Fruit fly (Drosophila melanogaster) whole organism, embryonic: ENCODE data around the gene Neto.

ENCODE experiments used
- Aef1 ChIP-seq: fragments of 200-800 bp; sonication (Bioruptor generic); IDR thresholded peaks from 3 replicates; pipeline ENCODE4 v1.3.6; 2022; ENCODE audit warnings: missing biosample characterization, missing genetic modification characterization
- B-H2 ChIP-seq: fragments of 200-800 bp; sonication (Bioruptor generic); optimal IDR thresholded peaks from 2 replicates; lab custom pipeline; 2018; ENCODE audit warnings: missing biosample characterization, mild to moderate bottlenecking, missing genetic modification characterization
- CG1024 ChIP-seq: fragments of 200-800 bp; sonication (Bioruptor generic); IDR thresholded peaks from 2 replicates; pipeline ENCODE4 v1.3.6; 2022; ENCODE audit warnings: missing biosample characterization, missing genetic modification characterization
- CG10366 ChIP-seq: fragments of 200-800 bp; sonication (Bioruptor generic); IDR thresholded peaks from 2 replicates; pipeline ENCODE4 v1.3.6; 2022; ENCODE audit warnings: missing biosample characterization, missing genetic modification characterization
- CG10959 ChIP-seq: fragments of 200-800 bp; sonication (Bioruptor generic); IDR thresholded peaks from 2 replicates; pipeline ENCODE4 v1.3.6; 2022; ENCODE audit warnings: missing biosample characterization, missing genetic modification characterization
- CG11085 ChIP-seq: fragments of 200-800 bp; sonication (Bioruptor generic); IDR thresholded peaks from 2 replicates; pipeline ENCODE4 v1.3.6; 2022; ENCODE audit warnings: missing biosample characterization, missing genetic modification characterization
- CG12219 ChIP-seq: fragments of 200-800 bp; sonication (Bioruptor generic); optimal IDR thresholded peaks from 3 replicates; lab custom pipeline; 2018; ENCODE audit warnings: missing biosample characterization, mild to moderate bottlenecking, missing genetic modification characterization
- CG13624 ChIP-seq: fragments of 200-800 bp; sonication (Bioruptor generic); optimal IDR thresholded peaks from 2 replicates; lab custom pipeline; 2016; ENCODE audit warnings: missing biosample characterization, missing genetic modification characterization
- CG1603 ChIP-seq: fragments of 200-800 bp; sonication (Bioruptor generic); optimal IDR thresholded peaks from 2 replicates; lab custom pipeline; 2019; ENCODE audit warnings: missing biosample characterization, mild to moderate bottlenecking, missing genetic modification characterization, moderate library complexity
- CG18011 ChIP-seq: fragments of 200-800 bp; sonication (Bioruptor generic); optimal IDR thresholded peaks from 2 replicates; lab custom pipeline; 2017; ENCODE audit warnings: missing biosample characterization, missing genetic modification characterization, mild to moderate bottlenecking, moderate library complexity, missing genotype
- CG18476 ChIP-seq: fragments of 200-800 bp; sonication (Bioruptor generic); optimal IDR thresholded peaks from 2 replicates; lab custom pipeline; 2016; ENCODE audit warnings: missing biosample characterization, mild to moderate bottlenecking, missing genetic modification characterization
- CG2202 ChIP-seq: fragments of 200-800 bp; sonication (Bioruptor generic); optimal IDR thresholded peaks from 2 replicates; lab custom pipeline; 2018; ENCODE audit warnings: missing biosample characterization, mild to moderate bottlenecking, missing genetic modification characterization
- CG30403 ChIP-seq: fragments of 200-800 bp; sonication (Bioruptor generic); optimal IDR thresholded peaks from 3 replicates; lab custom pipeline; 2016; ENCODE audit warnings: missing biosample characterization, missing genetic modification characterization
- CG3065 ChIP-seq: fragments of 200-800 bp; sonication (Bioruptor generic); optimal IDR thresholded peaks from 2 replicates; lab custom pipeline; 2016; ENCODE audit warnings: missing biosample characterization, missing genetic modification characterization
- CG4404 ChIP-seq: fragments of 200-800 bp; sonication (Bioruptor generic); IDR thresholded peaks from 2 replicates; pipeline ENCODE4 v1.3.6; 2022; ENCODE audit warnings: missing biosample characterization, missing genetic modification characterization
- CG4854 ChIP-seq: fragments of 200-800 bp; sonication (Bioruptor generic); optimal IDR thresholded peaks from 2 replicates; lab custom pipeline; 2016; ENCODE audit warnings: missing biosample characterization, missing genetic modification characterization, inconsistent platforms
- CG6654 ChIP-seq: fragments of 200-800 bp; sonication (Bioruptor generic); optimal IDR thresholded peaks from 2 replicates; lab custom pipeline; 2017; ENCODE audit warnings: missing biosample characterization, mild to moderate bottlenecking, missing genetic modification characterization
- CG6689 ChIP-seq: fragments of 200-800 bp; sonication (Bioruptor generic); IDR thresholded peaks from 2 replicates; pipeline ENCODE4 v1.3.6; 2022; ENCODE audit warnings: missing biosample characterization, missing genetic modification characterization
- CG8388 ChIP-seq: fragments of 200-800 bp; sonication (Bioruptor generic); optimal IDR thresholded peaks from 2 replicates; lab custom pipeline; 2019; ENCODE audit warnings: missing biosample characterization, mild to moderate bottlenecking, missing genetic modification characterization, moderate library complexity
- CG9437 ChIP-seq: fragments of 200-800 bp; sonication (Bioruptor generic); optimal IDR thresholded peaks from 2 replicates; lab custom pipeline; 2018; ENCODE audit warnings: missing biosample characterization, mild to moderate bottlenecking, missing genetic modification characterization
- D19A ChIP-seq: fragments of 200-800 bp; optimal IDR thresholded peaks from 3 replicates; lab custom pipeline; 2019; ENCODE audit warnings: missing biosample characterization, mild to moderate bottlenecking, missing genetic modification characterization, moderate library complexity
- Dad ChIP-seq: fragments of 200-800 bp; sonication (Bioruptor generic); optimal IDR thresholded peaks from 3 replicates; lab custom pipeline; 2016; ENCODE audit warnings: missing biosample characterization, missing genetic modification characterization
- Dip3 ChIP-seq: fragments of 200-800 bp; sonication (Bioruptor generic); optimal IDR thresholded peaks from 3 replicates; lab custom pipeline; 2016; ENCODE audit warnings: missing biosample characterization, missing genetic modification characterization
- Dp ChIP-seq: fragments of 200-800 bp; sonication (Bioruptor generic); optimal IDR thresholded peaks from 2 replicates; lab custom pipeline; 2018; ENCODE audit warnings: missing biosample characterization, mild to moderate bottlenecking, missing genetic modification characterization, moderate library complexity
- Drgx ChIP-seq: fragments of 200-800 bp; sonication (Bioruptor generic); IDR thresholded peaks from 2 replicates; pipeline ENCODE4 v1.3.6; 2022; ENCODE audit warnings: missing biosample characterization, missing genetic modification characterization
- Fer1 ChIP-seq: fragments of 200-800 bp; sonication (Bioruptor generic); optimal IDR thresholded peaks from 2 replicates; lab custom pipeline; 2017; ENCODE audit warnings: missing biosample characterization, mild to moderate bottlenecking, missing genetic modification characterization
- Hand ChIP-seq: fragments of 200-800 bp; sonication (Bioruptor generic); optimal IDR thresholded peaks from 2 replicates; lab custom pipeline; 2017; ENCODE audit warnings: mild to moderate bottlenecking, missing biosample characterization, missing genetic modification reagents, missing genetic modification characterization
- NC2α ChIP-seq: fragments of 200-800 bp; sonication (Bioruptor generic); optimal IDR thresholded peaks from 2 replicates; lab custom pipeline; 2016; ENCODE audit warnings: missing biosample characterization, missing genetic modification characterization
- NfI ChIP-seq: fragments of 200-800 bp; sonication (Bioruptor generic); optimal IDR thresholded peaks from 3 replicates; lab custom pipeline; 2018; ENCODE audit warnings: missing biosample characterization, mild to moderate bottlenecking, missing genetic modification characterization, moderate library complexity
- Oli ChIP-seq: fragments of 200-800 bp; sonication (Bioruptor generic); optimal IDR thresholded peaks from 2 replicates; lab custom pipeline; 2018; ENCODE audit warnings: missing biosample characterization, mild to moderate bottlenecking, missing genetic modification characterization, moderate library complexity
- Poxn ChIP-seq: fragments of 200-800 bp; sonication (Bioruptor generic); IDR thresholded peaks from 2 replicates; pipeline ENCODE4 v1.3.6; 2022; ENCODE audit warnings: missing biosample characterization, missing genetic modification characterization
- ap ChIP-seq: fragments of 200-800 bp; sonication (Bioruptor generic); IDR thresholded peaks from 2 replicates; pipeline ENCODE4 v1.3.6; 2022; ENCODE audit warnings: missing biosample characterization, missing genetic modification characterization
- ara ChIP-seq: fragments of 200-800 bp; sonication (Bioruptor generic); IDR thresholded peaks from 2 replicates; pipeline ENCODE4 v1.3.6; 2022; ENCODE audit warnings: missing biosample characterization, missing genetic modification characterization
- bab2 ChIP-seq: fragments of 200-800 bp; sonication (Bioruptor generic); optimal IDR thresholded peaks from 2 replicates; lab custom pipeline; 2016; ENCODE audit warnings: missing biosample characterization, missing genetic modification characterization
- bcd ChIP-seq: fragments of 200-800 bp; sonication (Bioruptor generic); optimal IDR thresholded peaks from 2 replicates; lab custom pipeline; 2017; ENCODE audit warnings: missing biosample characterization, mild to moderate bottlenecking, missing genetic modification characterization
- bsh ChIP-seq, 2 experiments: fragments of 200-800 bp; sonication (Bioruptor generic); optimal IDR thresholded peaks; 2 replicates each; lab custom pipeline; 2017 to 2018; ENCODE audit warnings: mild to moderate bottlenecking in 2 of 2, missing biosample characterization in 2 of 2, missing genetic modification characterization in 2 of 2, moderate library complexity in 1 of 2
- cg ChIP-seq: fragments of 200-800 bp; sonication (Bioruptor generic); optimal IDR thresholded peaks from 3 replicates; lab custom pipeline; 2019; ENCODE audit warnings: missing biosample characterization, mild to moderate bottlenecking, missing genetic modification characterization, moderate library complexity
- dan ChIP-seq: fragments of 200-800 bp; sonication (Bioruptor generic); IDR thresholded peaks from 2 replicates; pipeline ENCODE4 v1.3.6; 2022; ENCODE audit warnings: missing biosample characterization, missing genetic modification characterization
- dpn ChIP-seq, 2 experiments: fragments of 200-800 bp; sonication (Bioruptor generic); optimal IDR thresholded peaks; 3 replicates each; lab custom pipeline; 2016; ENCODE audit warnings: missing biosample characterization in 2 of 2, missing genetic modification characterization in 2 of 2
- dysf ChIP-seq: fragments of 200-800 bp; sonication (Bioruptor generic); IDR thresholded peaks from 3 replicates; pipeline ENCODE4 v1.3.6; 2022; ENCODE audit warnings: missing biosample characterization, missing genetic modification characterization
- eve ChIP-seq, 2 experiments: fragments of >200 bp; optimal IDR thresholded peaks; 2 replicates each; lab custom pipeline; 2017; ENCODE audit warnings: missing biosample characterization in 2 of 2, missing genetic modification characterization in 2 of 2
- gcm2 ChIP-seq: fragments of 200-800 bp; sonication (Bioruptor generic); optimal IDR thresholded peaks from 2 replicates; lab custom pipeline; 2016; ENCODE audit warnings: missing biosample characterization, missing genetic modification characterization
- lmd ChIP-seq: fragments of 200-800 bp; sonication (Bioruptor generic); IDR thresholded peaks from 2 replicates; pipeline ENCODE4 v1.3.6; 2022; ENCODE audit warnings: missing biosample characterization, missing genetic modification characterization
- maf-S ChIP-seq: fragments of 200-800 bp; sonication (Bioruptor generic); optimal IDR thresholded peaks from 2 replicates; lab custom pipeline; 2016; ENCODE audit warnings: missing biosample characterization, missing genetic modification characterization
- org-1 ChIP-seq: fragments of 200-800 bp; sonication (Bioruptor generic); optimal IDR thresholded peaks from 2 replicates; lab custom pipeline; 2017; ENCODE audit warnings: missing biosample characterization, missing genetic modification characterization
- p53 ChIP-seq: fragments of 200-800 bp; sonication (Bioruptor generic); optimal IDR thresholded peaks from 2 replicates; lab custom pipeline; 2016; ENCODE audit warnings: missing biosample characterization, missing genetic modification characterization
- peb ChIP-seq: fragments of 200-800 bp; sonication (Bioruptor generic); IDR thresholded peaks from 2 replicates; pipeline ENCODE4 v1.3.6; 2022; ENCODE audit warnings: missing biosample characterization, missing genetic modification characterization
- sens ChIP-seq: fragments of 200-800 bp; sonication (Bioruptor generic); peaks from one replicate; lab custom pipeline; 2016; ENCODE audit warnings: missing biosample characterization, missing genetic modification characterization
- sens-2 ChIP-seq: fragments of 200-800 bp; sonication (Bioruptor generic); IDR thresholded peaks from 2 replicates; pipeline ENCODE4 v1.3.6; 2022; ENCODE audit warnings: missing biosample characterization, missing genetic modification characterization
- shn ChIP-seq: fragments of 200-800 bp; sonication (Bioruptor generic); optimal IDR thresholded peaks from 3 replicates; lab custom pipeline; 2016; ENCODE audit warnings: missing biosample characterization, missing genetic modification characterization
- slou ChIP-seq: fragments of 200-800 bp; sonication (Bioruptor generic); optimal IDR thresholded peaks from 3 replicates; lab custom pipeline; 2016; ENCODE audit warnings: missing biosample characterization, missing genetic modification characterization
- sr ChIP-seq: fragments of 200-800 bp; sonication (Bioruptor generic); IDR thresholded peaks from 3 replicates; pipeline ENCODE4 v1.3.6; 2022; ENCODE audit warnings: missing biosample characterization, missing genetic modification characterization
- zfh2 ChIP-seq: fragments of 200-800 bp; sonication (Bioruptor generic); optimal IDR thresholded peaks from 2 replicates; lab custom pipeline; 2016; ENCODE audit warnings: missing biosample characterization, missing genetic modification characterization

The Neto gene

DNA sequence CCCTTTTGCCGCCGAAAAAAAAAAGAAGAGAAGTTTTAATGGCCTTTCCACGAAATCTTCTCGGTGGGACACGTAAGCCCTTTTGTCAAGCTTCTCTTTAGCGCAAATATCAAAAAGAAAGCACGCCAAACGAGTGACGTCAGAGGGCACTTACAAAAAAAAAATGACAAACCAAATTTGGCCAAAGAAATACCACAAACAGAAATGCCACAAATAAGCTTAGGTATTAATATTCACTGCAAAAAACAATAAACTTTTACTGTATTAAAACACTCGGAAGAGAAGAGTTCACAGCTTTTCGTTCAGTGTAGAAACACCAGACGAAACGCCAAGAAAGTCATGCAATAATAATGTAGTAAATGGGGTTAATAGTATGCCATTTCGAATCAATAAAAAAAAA, 122.4 kb downstream of the Neto start (continued):
- TF ChIP-seq shn (GFP tag; lab: Kevin White, UChicago), result no peak
- TF ChIP-seq CG10959 (GFP tag; lab: Robert Waterston, UW), result no peak
- no peak for TF ChIP-seq org-1
- no peak for TF ChIP-seq CG18011
- no peak for TF ChIP-seq sens-2
- peak in 1 of 2 experiments; percentile 30 for TF ChIP-seq eve (GFP tag; optimal IDR thresholded peaks at IDR 0.05; lab: Kevin White, UChicago)
- TF ChIP-seq CG10366 (GFP tag; lab: Robert Waterston, UW), result peak; percentile 21; the same call in 1 of the 2 replicates
- peak; percentile 57; the same call in 2 of the 3 replicates for TF ChIP-seq dysf (GFP tag; lab: Robert Waterston, UW)
- no peak for TF ChIP-seq Dad (GFP tag; lab: Kevin White, UChicago)
- no peak for TF ChIP-seq Fer1
- 0 out of 3 replicates have a peak, but pooled peaks have one; percentile 18 for TF ChIP-seq Aef1 (GFP tag; lab: Robert Waterston, UW)
- no peak for TF ChIP-seq CG11085 (GFP tag; lab: Robert Waterston, UW)
- TF ChIP-seq B-H2 (GFP tag; lab: Kevin White, UChicago), result no peak
- no peak for TF ChIP-seq Poxn (GFP tag; lab: Robert Waterston, UW)
- peak; percentile 13 for TF ChIP-seq Dip3 (GFP tag; lab: Kevin White, UChicago)
- no peak for TF ChIP-seq slou (GFP tag; lab: Kevin White, UChicago)
- no peak for TF ChIP-seq maf-S (GFP tag; lab: Kevin White, UChicago)
- no peak for TF ChIP-seq ara (GFP tag; lab: Robert Waterston, UW)
- no peak for TF ChIP-seq sr (GFP tag; lab: Robert Waterston, UW)
- no peak for TF ChIP-seq gcm2 (GFP tag; lab: Kevin White, UChicago)
- TF ChIP-seq dpn (GFP tag; optimal IDR thresholded peaks at IDR 0.05; lab: Kevin White, UChicago), result peak in 1 of 2 experiments; percentile 3
- no peak for TF ChIP-seq CG8388 (GFP tag; lab: Kevin White, UChicago)
- no peak for TF ChIP-seq CG9437 (GFP tag; lab: Kevin White, UChicago)
- no peak for TF ChIP-seq D19A (tag; lab: Kevin White, UChicago)
- TF ChIP-seq CG6654 (GFP tag; lab: Kevin White, UChicago), result no peak
- 0 out of 2 replicates have a peak, but pooled peaks have one; percentile 19 for TF ChIP-seq ap (GFP tag; lab: Robert Waterston, UW)
- no peak for TF ChIP-seq bab2
- peak; percentile 34; the same call in 1 of the 2 replicates for TF ChIP-seq CG6689
- TF ChIP-seq peb (GFP tag; lab: Robert Waterston, UW), result no peak
- peak; percentile 39; the same call in 1 of the 2 replicates for TF ChIP-seq lmd (GFP tag; lab: Robert Waterston, UW)
- TF ChIP-seq CG3065 (GFP tag; lab: Kevin White, UChicago), result no peak
- TF ChIP-seq Oli (tag; lab: Kevin White, UChicago), result no peak
- TF ChIP-seq Hand (GFP tag; lab: Kevin White, UChicago), result no peak
- peak; percentile 36; the same call in 1 of the 2 replicates for TF ChIP-seq Drgx (GFP tag; lab: Robert Waterston, UW)
- TF ChIP-seq NfI (GFP tag; lab: Kevin White, UChicago), result no peak
- TF ChIP-seq CG13624 (GFP tag; lab: Kevin White, UChicago), result peak; percentile 6
- TF ChIP-seq CG30403 (GFP tag; lab: Kevin White, UChicago), result peak; percentile 25
- no peak for TF ChIP-seq cg
- TF ChIP-seq CG4854 (GFP tag; lab: Kevin White, UChicago), result no peak
- no peak for TF ChIP-seq CG4404 (GFP tag; lab: Robert Waterston, UW)
- TF ChIP-seq bcd (GFP tag; lab: Kevin White, UChicago), result no peak
- no peak for TF ChIP-seq CG1603 (tag; lab: Kevin White, UChicago)
- TF ChIP-seq CG12219 (GFP tag; lab: Kevin White, UChicago), result no peak
- TF ChIP-seq sens (GFP tag; lab: Kevin White, UChicago), result peak; percentile 70
- TF ChIP-seq zfh2 (GFP tag; lab: Kevin White, UChicago), result peak; percentile 4
- no peak for TF ChIP-seq NC2α (GFP tag; lab: Kevin White, UChicago)
- TF ChIP-seq CG2202 (tag; lab: Kevin White, UChicago), result no peak
- TF ChIP-seq dan (GFP tag; lab: Robert Waterston, UW), result no peak
- no peak for TF ChIP-seq Dp (GFP tag; lab: Kevin White, UChicago)
- TF ChIP-seq CG1024 (GFP tag; lab: Robert Waterston, UW), result no peak
- TF ChIP-seq bsh (GFP tag; optimal IDR thresholded peaks at IDR 0.05; lab: Kevin White, UChicago), result peak in 1 of 2 experiments; percentile 27
- TF ChIP-seq CG18476, result no peak
- no peak for TF ChIP-seq p53
